Worm (Caenorhabditis elegans) whole organism, L1 larva: ENCODE data around the gene C43C3.4.

Experiments
- C16A3.4 ChIP-seq: fragments of 150-350 bp; optimal IDR thresholded peaks from 2 replicates; lab custom pipeline; 2014; ENCODE audit warnings: missing biosample characterization, missing genetic modification characterization
- ama-1 ChIP-seq: fragments of 150-350 bp; optimal IDR thresholded peaks from 2 replicates; lab custom pipeline; 2014
- blmp-1 ChIP-seq: fragments of 150-350 bp; optimal IDR thresholded peaks from 2 replicates; lab custom pipeline; 2014; ENCODE audit warnings: missing biosample characterization, missing genetic modification characterization
- ceh-8 ChIP-seq: fragments of 200-800 bp; sonication (Bioruptor generic); optimal IDR thresholded peaks from 2 replicates; lab custom pipeline; 2018; ENCODE audit warnings: mild to moderate bottlenecking, missing genetic modification characterization, moderate library complexity, missing compliant biosample characterization
- ceh-88 ChIP-seq: fragments of 200-800 bp; sonication (Bioruptor generic); IDR thresholded peaks from 2 replicates; pipeline ENCODE4 v1.3.6; 2022; ENCODE audit warnings: missing genetic modification characterization, missing compliant biosample characterization
- ceh-90 ChIP-seq: sonication (generic microtip); optimal IDR thresholded peaks from 2 replicates; lab custom pipeline; 2016; ENCODE audit warnings: missing genetic modification characterization, missing compliant biosample characterization
- ces-1 ChIP-seq: fragments of 150-350 bp; optimal IDR thresholded peaks from 2 replicates; lab custom pipeline; 2014; ENCODE audit warnings: missing biosample characterization, missing genetic modification reagents, missing genetic modification characterization
- dpl-1 ChIP-seq, 3 experiments: fragments of 150-350 bp in 2 of 3; sonication (generic microtip) in 1 of 3; optimal IDR thresholded peaks; 2 replicates each; lab custom pipeline; 2014 to 2017; ENCODE audit warnings: missing biosample characterization in 3 of 3, missing genetic modification characterization in 3 of 3, missing genetic modification reagents in 3 of 3
- efl-1 ChIP-seq, 4 experiments: fragments of 150-350 bp; optimal IDR thresholded peaks in 3 of 4; peaks in 1 of 4; 1 replicate in 1 of 4; 2 replicates in 3 of 4; lab custom pipeline; 2014; ENCODE audit warnings: missing biosample characterization in 2 of 4, missing genetic modification characterization in 2 of 4, missing genetic modification reagents in 2 of 4
- elt-2 ChIP-seq: sonication (generic microtip); optimal IDR thresholded peaks from 2 replicates; lab custom pipeline; 2016; ENCODE audit warnings: missing genetic modification characterization, mild to moderate bottlenecking, inconsistent platforms, missing compliant biosample characterization, missing genetic modification reagents
- elt-3 ChIP-seq, 6 experiments: fragments of 150-350 bp in 1 of 6; sonication (generic microtip); optimal IDR thresholded peaks; 2 replicates each; lab custom pipeline; 2017 to 2018; ENCODE audit warnings: missing biosample characterization in 6 of 6, missing genetic modification characterization in 6 of 6, inconsistent platforms in 1 of 6
- fkh-4 ChIP-seq: sonication (generic microtip); optimal IDR thresholded peaks from 2 replicates; lab custom pipeline; 2016; ENCODE audit warnings: missing compliant biosample characterization, missing genetic modification characterization, borderline replicate concordance
- fkh-8 ChIP-seq: sonication (generic microtip); optimal IDR thresholded peaks from 2 replicates; lab custom pipeline; 2016; ENCODE audit warnings: mild to moderate bottlenecking, missing genetic modification characterization, missing compliant biosample characterization
- grh-1 ChIP-seq: fragments of 200-800 bp; sonication (Bioruptor generic); IDR thresholded peaks from 2 replicates; pipeline ENCODE4 v1.3.6; 2022; ENCODE audit warnings: missing genetic modification reagents, missing genetic modification characterization, missing compliant biosample characterization
- hlh-17 ChIP-seq: fragments of 200-800 bp; sonication (Bioruptor generic); optimal IDR thresholded peaks from 2 replicates; lab custom pipeline; 2018; ENCODE audit warnings: missing genetic modification characterization, mild to moderate bottlenecking, missing compliant biosample characterization, moderate library complexity, borderline replicate concordance
- hlh-4 ChIP-seq: sonication (generic microtip); optimal IDR thresholded peaks from 2 replicates; lab custom pipeline; 2016; ENCODE audit warnings: mild to moderate bottlenecking, missing genetic modification characterization, missing compliant biosample characterization
- lin-13 ChIP-seq: fragments of 150-350 bp; optimal IDR thresholded peaks from 2 replicates; lab custom pipeline; 2014; ENCODE audit warnings: missing biosample characterization, missing genetic modification reagents, missing genetic modification characterization
- lin-14 ChIP-seq: fragments of 200-800 bp; sonication (Bioruptor generic); optimal IDR thresholded peaks from 2 replicates; lab custom pipeline; 2018; ENCODE audit warnings: mild to moderate bottlenecking, missing genetic modification characterization, moderate library complexity, missing compliant biosample characterization
- lin-35 ChIP-seq, 2 experiments: fragments of 150-350 bp; optimal IDR thresholded peaks; 2 replicates each; lab custom pipeline; 2014; ENCODE audit warnings: missing biosample characterization in 2 of 2, missing genetic modification characterization in 2 of 2, missing genetic modification reagents in 2 of 2
- lin-39 ChIP-seq: fragments of 150-350 bp; optimal IDR thresholded peaks from 2 replicates; lab custom pipeline; 2014; ENCODE audit warnings: missing biosample characterization, missing genetic modification reagents, missing genetic modification characterization
- lir-3 ChIP-seq: sonication (generic microtip); optimal IDR thresholded peaks from 2 replicates; lab custom pipeline; 2016; ENCODE audit warnings: mild to moderate bottlenecking, missing genetic modification characterization, moderate library complexity, missing compliant biosample characterization; ENCODE audit not compliant: poor library complexity
- lsy-2 ChIP-seq, 2 experiments: fragments of 150-350 bp; optimal IDR thresholded peaks; 2 replicates each; lab custom pipeline; 2014; ENCODE audit warnings: missing biosample characterization in 2 of 2, missing genetic modification characterization in 2 of 2
- mdl-1 ChIP-seq, 2 experiments: fragments of 150-350 bp; optimal IDR thresholded peaks; 2 replicates each; lab custom pipeline; 2014 to 2017; ENCODE audit warnings: missing biosample characterization in 2 of 2, missing genetic modification characterization in 2 of 2, inconsistent platforms in 1 of 2
- mef-2 ChIP-seq: fragments of 150-350 bp; optimal IDR thresholded peaks from 2 replicates; lab custom pipeline; 2014; ENCODE audit warnings: missing biosample characterization, missing genetic modification characterization
- mep-1 ChIP-seq: fragments of 150-350 bp; optimal IDR thresholded peaks from 2 replicates; lab custom pipeline; 2014; ENCODE audit warnings: missing biosample characterization, missing genetic modification characterization
- nhr-11 ChIP-seq: fragments of 150-350 bp; optimal IDR thresholded peaks from 2 replicates; lab custom pipeline; 2014; ENCODE audit warnings: missing biosample characterization, missing genetic modification characterization
- nhr-12 ChIP-seq: sonication (generic microtip); optimal IDR thresholded peaks from 2 replicates; lab custom pipeline; 2017; ENCODE audit warnings: missing biosample characterization, missing genetic modification characterization
- nhr-19 ChIP-seq: fragments of 200-800 bp; sonication (Bioruptor generic); conservative IDR thresholded peaks from 2 replicates; pipeline ENCODE4 v1.3.6; 2022; ENCODE audit warnings: missing genetic modification characterization, missing compliant biosample characterization
- nhr-20 ChIP-seq: sonication (generic microtip); optimal IDR thresholded peaks from 2 replicates; lab custom pipeline; 2016; ENCODE audit warnings: mild to moderate bottlenecking, missing genetic modification characterization, missing compliant biosample characterization
- nhr-47 ChIP-seq: sonication (generic microtip); optimal IDR thresholded peaks from 2 replicates; lab custom pipeline; 2016; ENCODE audit warnings: mild to moderate bottlenecking, missing genetic modification characterization, moderate library complexity, missing compliant biosample characterization
- nhr-71 ChIP-seq: sonication (generic microtip); optimal IDR thresholded peaks from 2 replicates; lab custom pipeline; 2016; ENCODE audit warnings: mild to moderate bottlenecking, missing genetic modification characterization, moderate library complexity, missing compliant biosample characterization
- nhr-76 ChIP-seq: sonication (generic microtip); optimal IDR thresholded peaks from 2 replicates; lab custom pipeline; 2017; ENCODE audit warnings: missing biosample characterization, missing genetic modification characterization
- nhr-77 ChIP-seq: fragments of 150-350 bp; optimal IDR thresholded peaks from 2 replicates; lab custom pipeline; 2014; ENCODE audit warnings: missing biosample characterization, missing genetic modification characterization
- nhr-85 ChIP-seq: sonication (generic microtip); peaks from one replicate; lab custom pipeline; 2016; ENCODE audit warnings: missing genetic modification characterization, inconsistent platforms, missing compliant biosample characterization
- nhr-90 ChIP-seq: sonication (generic microtip); optimal IDR thresholded peaks from 2 replicates; lab custom pipeline; 2016; ENCODE audit warnings: mild to moderate bottlenecking, missing genetic modification characterization, missing compliant biosample characterization; ENCODE audit not compliant: poor library complexity
- pax-3 ChIP-seq: fragments of 200-800 bp; sonication (Bioruptor generic); optimal IDR thresholded peaks from 2 replicates; lab custom pipeline; 2018; ENCODE audit warnings: mild to moderate bottlenecking, missing genetic modification characterization, moderate library complexity, missing compliant biosample characterization
- rnt-1 ChIP-seq: sonication (generic microtip); optimal IDR thresholded peaks from 2 replicates; lab custom pipeline; 2016; ENCODE audit warnings: mild to moderate bottlenecking, missing genetic modification characterization, moderate library complexity, missing compliant biosample characterization
- snpc-4 ChIP-seq: fragments of 150-350 bp; optimal IDR thresholded peaks from 2 replicates; lab custom pipeline; 2014; ENCODE audit warnings: missing biosample characterization, missing genetic modification characterization
- snu-23 ChIP-seq: sonication (generic microtip); optimal IDR thresholded peaks from 2 replicates; lab custom pipeline; 2016; ENCODE audit warnings: missing genetic modification characterization, missing compliant biosample characterization
- sox-4 ChIP-seq: sonication (generic microtip); optimal IDR thresholded peaks from 2 replicates; lab custom pipeline; 2016; ENCODE audit warnings: missing genetic modification characterization, missing compliant biosample characterization
- swsn-7 ChIP-seq: sonication (generic microtip); optimal IDR thresholded peaks from 2 replicates; lab custom pipeline; 2016; ENCODE audit warnings: missing genetic modification characterization, missing compliant biosample characterization
- tbx-2 ChIP-seq: sonication (generic microtip); optimal IDR thresholded peaks from 2 replicates; lab custom pipeline; 2016; ENCODE audit warnings: missing genetic modification characterization, missing compliant biosample characterization
- tlp-1 ChIP-seq: fragments of 150-350 bp; optimal IDR thresholded peaks from 2 replicates; lab custom pipeline; 2014; ENCODE audit warnings: missing biosample characterization, missing genetic modification characterization
- unc-86 ChIP-seq: sonication (generic microtip); optimal IDR thresholded peaks from 2 replicates; lab custom pipeline; 2016; ENCODE audit warnings: missing genetic modification characterization, missing compliant biosample characterization
- unc-98 ChIP-seq: fragments of 200-800 bp; sonication (Bioruptor generic); IDR thresholded peaks from 2 replicates; pipeline ENCODE4 v1.3.6; 2022; ENCODE audit warnings: missing genetic modification characterization, missing compliant biosample characterization
- vab-15 ChIP-seq: sonication (generic microtip); optimal IDR thresholded peaks from 2 replicates; lab custom pipeline; 2017; ENCODE audit warnings: missing genotype, mild to moderate bottlenecking, missing genetic modification characterization, missing compliant biosample characterization
- xbp-1 ChIP-seq: sonication (generic microtip); optimal IDR thresholded peaks from 2 replicates; lab custom pipeline; 2016; ENCODE audit warnings: missing genetic modification characterization, missing compliant biosample characterization
- ztf-11 ChIP-seq, 2 experiments: sonication (generic microtip); optimal IDR thresholded peaks; 2 replicates each; lab custom pipeline; 2016 to 2017; ENCODE audit warnings: missing genetic modification characterization in 2 of 2, missing biosample characterization in 1 of 2, missing compliant biosample characterization in 1 of 2
- ztf-4 ChIP-seq: fragments of 150-350 bp; optimal IDR thresholded peaks from 2 replicates; lab custom pipeline; 2014; ENCODE audit warnings: missing biosample characterization, missing genetic modification characterization

The C43C3.4 gene

ce11 chrX:9638825-9639474, 35.7 kb downstream of the C43C3.4 start:
- TF ChIP-seq nhr-19 (GFP tag; lab: Robert Waterston, UW) (peak; percentile 46), nhr-47 (tag; lab: Kevin White, UChicago) (peak; percentile 38), swsn-7 (peak; percentile 4), nhr-85 (tag; lab: Kevin White, UChicago) (peak; percentile 97), sox-4 (tag; lab: Kevin White, UChicago) (peak; percentile 16), blmp-1 (peak; percentile 75), mep-1 (tag; lab: Kevin White, UChicago) (peak; percentile 79), mdl-1 (tag; optimal IDR thresholded peaks at IDR 0.05; lab: Kevin White, UChicago) (peak in 1 of 2 experiments; percentile 33), unc-86 (tag; lab: Kevin White, UChicago) (no peak), elt-2 (tag; lab: Kevin White, UChicago) (peak; percentile 71), lin-14 (peak; percentile 80), nhr-90 (tag; lab: Kevin White, UChicago) (peak; percentile 75), ztf-4 (tag; lab: Kevin White, UChicago) (peak; percentile 1), efl-1 (optimal IDR thresholded peaks at IDR 0.05; lab: Kevin White, UChicago) (peak in 1 of 2 experiments; percentile 4), efl-1 (GFP tag; optimal IDR thresholded peaks at IDR 0.05 in 1 of 2; lab: Kevin White, UChicago) (no peak), lsy-2 (tag; optimal IDR thresholded peaks at IDR 0.05; lab: Kevin White, UChicago) (peak; percentile 8 to 48), nhr-76 (tag; lab: Kevin White, UChicago) (no peak), vab-15 (tag; lab: Kevin White, UChicago) (peak; percentile 20), nhr-71 (tag; lab: Kevin White, UChicago) (peak; percentile 83), xbp-1 (tag; lab: Kevin White, UChicago) (peak; percentile 41), lir-3 (peak; percentile 29), snu-23 (peak; percentile 78), nhr-20 (tag; lab: Kevin White, UChicago) (peak; percentile 82), tbx-2 (tag; lab: Kevin White, UChicago) (no peak), ceh-8 (GFP tag; lab: Kevin White, UChicago) (peak; percentile 49), fkh-8 (no peak), ceh-88 (GFP tag; lab: Robert Waterston, UW) (0 out of 2 replicates have a peak, but pooled peaks have one; percentile 26), lin-35 (GFP tag; optimal IDR thresholded peaks at IDR 0.05; lab: Kevin White, UChicago) (peak in 1 of 2 experiments; percentile 68), pax-3 (tag; lab: Kevin White, UChicago) (no peak), lin-13 (peak; percentile 61), nhr-11 (no peak), C16A3.4 (tag; lab: Kevin White, UChicago) (peak; percentile 51), grh-1 (GFP tag; lab: Robert Waterston, UW) (peak; percentile 48; the same call in 1 of the 2 replicates), rnt-1 (tag; lab: Kevin White, UChicago) (no peak), elt-3 (tag; optimal IDR thresholded peaks at IDR 0.05; lab: Kevin White, UChicago) (peak in 1 of 6 experiments; percentile 29), dpl-1 (GFP tag; optimal IDR thresholded peaks at IDR 0.05; lab: Kevin White, UChicago) (peak in 1 of 3 experiments; percentile 10)

- TF ChIP-seq nhr-77 (tag; lab: Kevin White, UChicago) (peak; percentile 16), lin-13 (peak; percentile 8), snu-23 (peak; percentile 38), dpl-1 (GFP tag; optimal IDR thresholded peaks at IDR 0.05; lab: Kevin White, UChicago) (peak in 1 of 3 experiments; percentile 10), unc-98 (GFP tag; lab: Robert Waterston, UW) (no peak), elt-3 (tag; optimal IDR thresholded peaks at IDR 0.05; lab: Kevin White, UChicago) (no peak), ama-1 (lab: Kevin White, UChicago) (no peak), ceh-90 (tag; lab: Kevin White, UChicago) (no peak), xbp-1 (tag; lab: Kevin White, UChicago) (peak; percentile 53), unc-86 (tag; lab: Kevin White, UChicago) (no peak), ztf-11 (tag; optimal IDR thresholded peaks at IDR 0.05; lab: Kevin White, UChicago) (no peak), hlh-4 (tag; lab: Kevin White, UChicago) (no peak), ceh-8 (GFP tag; lab: Kevin White, UChicago) (no peak), nhr-12 (tag; lab: Kevin White, UChicago) (no peak), ces-1 (no peak), C16A3.4 (tag; lab: Kevin White, UChicago) (no peak), nhr-11 (no peak), tlp-1 (no peak), fkh-4 (tag; lab: Kevin White, UChicago) (no peak), lin-39 (tag; lab: Kevin White, UChicago) (no peak), mef-2 (no peak), lin-14 (peak; percentile 31), snpc-4 (no peak), hlh-17 (GFP tag; lab: Kevin White, UChicago) (no peak), sox-4 (tag; lab: Kevin White, UChicago) (no peak)
Measured at ce11 chrX:9637700-9638099, 37.0 kb downstream of the C43C3.4 start.
